Worm (Caenorhabditis elegans) whole organism, early embryonic: ENCODE results near the gene str-74.

ENCODE experiments used
- F13C5.2 ChIP-seq: sonication (generic microtip); optimal IDR thresholded peaks from 2 replicates; lab custom pipeline; 2017; ENCODE audit warnings: mild to moderate bottlenecking, missing genetic modification characterization, inconsistent platforms, missing compliant biosample characterization
- aly-1 ChIP-seq: sonication (generic microtip); optimal IDR thresholded peaks from 2 replicates; lab custom pipeline; 2016; ENCODE audit warnings: missing genetic modification characterization, missing compliant biosample characterization
- ama-1 ChIP-seq: fragments of 150-350 bp; optimal IDR thresholded peaks from 2 replicates; lab custom pipeline; 2014
- ets-7 ChIP-seq: sonication (generic microtip); optimal IDR thresholded peaks from 2 replicates; lab custom pipeline; 2016; ENCODE audit warnings: missing genotype, missing genetic modification characterization, missing compliant biosample characterization
- hmg-4 ChIP-seq: fragments of 200-800 bp; sonication (Bioruptor generic); optimal IDR thresholded peaks from 2 replicates; lab custom pipeline; 2018; ENCODE audit warnings: mild to moderate bottlenecking, missing genetic modification characterization, missing compliant biosample characterization
- pes-1 ChIP-seq: fragments of 200-800 bp; sonication (Bioruptor generic); IDR thresholded peaks from 2 replicates; pipeline ENCODE4 v1.3.6; 2022; ENCODE audit warnings: missing genetic modification reagents, missing genetic modification characterization, missing compliant biosample characterization
- scrt-1 ChIP-seq: fragments of 200-800 bp; sonication (Bioruptor generic); IDR thresholded peaks from 2 replicates; pipeline ENCODE4 v1.3.6; 2022; ENCODE audit warnings: missing genetic modification characterization, missing compliant biosample characterization
- sea-1 ChIP-seq: fragments of 200-800 bp; sonication (Bioruptor generic); conservative IDR thresholded peaks from 2 replicates; pipeline ENCODE4 v1.3.6; 2022; ENCODE audit warnings: missing genetic modification characterization, missing compliant biosample characterization
- tbx-11 ChIP-seq: fragments of 200-800 bp; sonication (Bioruptor generic); IDR thresholded peaks from 2 replicates; pipeline ENCODE4 v1.3.6; 2022; ENCODE audit warnings: missing genetic modification characterization, missing compliant biosample characterization

- no peak for TF ChIP-seq ama-1 (lab: Kevin White, UChicago)
- no peak for TF ChIP-seq sea-1 (GFP tag; lab: Robert Waterston, UW)
- TF ChIP-seq pes-1 (GFP tag; lab: Robert Waterston, UW) = no peak
- no peak for TF ChIP-seq ets-7 (tag; lab: Kevin White, UChicago)
- TF ChIP-seq aly-1 (tag; lab: Kevin White, UChicago) = no peak
- TF ChIP-seq scrt-1 = no peak
- no peak for TF ChIP-seq tbx-11 (GFP tag; lab: Robert Waterston, UW)
- no peak for TF ChIP-seq F13C5.2 (tag; lab: Kevin White, UChicago)
- no peak for TF ChIP-seq hmg-4 (GFP tag; lab: Kevin White, UChicago)
These were observed at the start of gene str-74 for ce11 chrX:10240939-10241338.
